Worm (Caenorhabditis elegans): ENCODE data around the gene W08E12.8.

The W08E12.8 gene

DNA sequence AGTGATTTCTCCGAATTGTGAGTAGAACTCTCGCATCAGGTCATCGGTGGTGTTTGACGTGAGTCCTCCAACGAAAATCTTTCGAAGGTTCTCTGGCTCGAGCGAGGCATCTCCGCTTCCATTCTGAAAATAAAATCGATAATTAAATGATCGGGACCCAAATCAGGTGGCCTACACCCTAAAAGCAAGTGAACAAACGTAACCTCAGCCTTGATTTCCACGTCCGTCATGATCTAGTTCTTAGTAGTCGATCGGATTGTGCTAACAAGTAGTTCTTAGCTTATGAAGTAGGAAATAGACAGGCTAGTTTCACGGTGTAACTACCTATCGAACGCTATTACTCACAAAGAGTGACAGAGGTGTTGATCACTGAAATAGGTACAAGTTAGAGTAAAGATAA lies 46.0 kb downstream of the W08E12.8 start (continued):
- TF ChIP-seq egl-27 (tag; optimal IDR thresholded peaks at IDR 0.05) = no peak

- TF ChIP-seq ztf-11 (tag; optimal IDR thresholded peaks at IDR 0.05) (no peak), pqm-1 (tag; optimal IDR thresholded peaks at IDR 0.05) (no peak), ceh-32 (tag; optimal IDR thresholded peaks at IDR 0.05; ENCODE audit: poor library complexity) (no peak), nhr-28 (tag; optimal IDR thresholded peaks at IDR 0.05) (peak; percentile 45), ceh-82 (tag; optimal IDR thresholded peaks at IDR 0.05) (no peak), pha-4 (GFP tag; IDR thresholded peaks at IDR 0.05) (peak; percentile 30; the same call in 1 of the 2 replicates), pha-4 (tag; optimal IDR thresholded peaks at IDR 0.05) (no peak), nhr-77 (tag; optimal IDR thresholded peaks at IDR 0.05) (peak; percentile 17), attf-4 (tag; optimal IDR thresholded peaks at IDR 0.05) (no peak), D1046.2 (GFP tag; IDR thresholded peaks at IDR 0.05) (no peak), hmg-1.1 (GFP tag; IDR thresholded peaks at IDR 0.05) (peak; percentile 71), nhr-10 (tag; optimal IDR thresholded peaks at IDR 0.05) (no peak), daf-16 (GFP tag; optimal IDR thresholded peaks at IDR 0.05) (peak in 1 of 2 experiments; percentile 14), daf-16 (tag; optimal IDR thresholded peaks at IDR 0.05) (peak; percentile 50), egl-43 (GFP tag; IDR thresholded peaks at IDR 0.05) (no peak), jun-1 (tag; optimal IDR thresholded peaks at IDR 0.05) (no peak), lir-3 (tag; optimal IDR thresholded peaks at IDR 0.05) (no peak), lin-1 (GFP tag; IDR thresholded peaks at IDR 0.05) (no peak), madf-9 (GFP tag; conservative IDR thresholded peaks at IDR 0.05) (peak; percentile 95), mes-2 (tag; optimal IDR thresholded peaks at IDR 0.05; ENCODE audit: poor library complexity, severe bottlenecking) (peak; percentile 88), mxl-2 (GFP tag; conservative IDR thresholded peaks at IDR 0.05) (no peak), mdt-29 (GFP tag; IDR thresholded peaks at IDR 0.05) (no peak), F37D6.2 (tag; optimal IDR thresholded peaks at IDR 0.05) (peak; percentile 60), dmd-6 (GFP tag; IDR thresholded peaks at IDR 0.05) (peak; percentile 27; the same call in 1 of the 2 replicates), gei-8 (GFP tag; optimal IDR thresholded peaks at IDR 0.05) (no peak), rbr-2 (tag; optimal IDR thresholded peaks at IDR 0.05) (peak; percentile 76), vab-7 (GFP tag; IDR thresholded peaks at IDR 0.05) (0 out of 2 replicates have a peak, but pooled peaks have one; percentile 8), ceh-28 (tag; optimal IDR thresholded peaks at IDR 0.05) (no peak), nhr-6 (tag; optimal IDR thresholded peaks at IDR 0.05) (peak; percentile 45), duxl-1 (tag; optimal IDR thresholded peaks at IDR 0.05; ENCODE audit: poor library complexity) (peak; percentile 20), ctbp-1 (GFP tag; IDR thresholded peaks at IDR 0.05) (no peak), nhr-48 (tag; optimal IDR thresholded peaks at IDR 0.05) (no peak), Y75B8A.6 (GFP tag; IDR thresholded peaks at IDR 0.05) (no peak), zfp-3 (GFP tag; conservative IDR thresholded peaks at IDR 0.05) (peak; percentile 65; the same call in 1 of the 2 replicates), nhr-11 (tag; optimal IDR thresholded peaks at IDR 0.05) (peak; percentile 51), spr-3 (GFP tag; optimal IDR thresholded peaks at IDR 0.05) (no peak), sdz-12 (GFP tag; optimal IDR thresholded peaks at IDR 0.05) (no peak), lin-39 (tag; optimal IDR thresholded peaks at IDR 0.05) (no peak), zfp-2 (tag; optimal IDR thresholded peaks at IDR 0.05) (no peak), Y5F2A.4 (GFP tag; optimal IDR thresholded peaks at IDR 0.05) (no peak), F10B5.3 (tag; optimal IDR thresholded peaks at IDR 0.05) (no peak), nhr-102 (tag; optimal IDR thresholded peaks at IDR 0.05) (peak; percentile 61), fos-1 (tag; optimal IDR thresholded peaks at IDR 0.05) (no peak), mep-1 (tag; optimal IDR thresholded peaks at IDR 0.05) (peak; percentile 87), fkh-10 (GFP tag; optimal IDR thresholded peaks at IDR 0.05) (peak; percentile 63), aly-2 (tag; optimal IDR thresholded peaks at IDR 0.05) (no peak), dpl-1 (GFP tag; optimal IDR thresholded peaks at IDR 0.05) (peak; percentile 98), F49E8.2 (tag; optimal IDR thresholded peaks at IDR 0.05; ENCODE audit: borderline replicate concordance) (no peak), Y48G9A.11 (GFP tag; IDR thresholded peaks at IDR 0.05) (no peak), lsy-2 (tag; optimal IDR thresholded peaks at IDR 0.05) (peak; percentile 40 to 95)
Observed at ce11 chrIV:3338676-3339075, 46.5 kb downstream of the W08E12.8 start, which contains the start of gene hrpa-1. hrpa-1 (minus strand) TSS chrIV:3338867.
